Worm (Caenorhabditis elegans) whole organism, L3 larva: Measurements from ENCODE around the gene T23G7.3.

Experiments
- ama-1 ChIP-seq: fragments of 150-350 bp; optimal IDR thresholded peaks from 2 replicates; lab custom pipeline; 2018
- ceh-28 ChIP-seq: fragments of 150-350 bp; optimal IDR thresholded peaks from 2 replicates; lab custom pipeline; 2014; ENCODE audit warnings: missing biosample characterization, missing genetic modification reagents, missing genetic modification characterization
- ceh-9 ChIP-seq: sonication (generic microtip); optimal IDR thresholded peaks from 2 replicates; lab custom pipeline; 2018; ENCODE audit warnings: missing biosample characterization, missing genetic modification characterization
- elt-2 ChIP-seq: sonication (generic microtip); optimal IDR thresholded peaks from 2 replicates; lab custom pipeline; 2016; ENCODE audit warnings: missing genetic modification reagents, mild to moderate bottlenecking, missing genetic modification characterization, missing compliant biosample characterization
- fos-1 ChIP-seq: fragments of 150-350 bp; optimal IDR thresholded peaks from 2 replicates; lab custom pipeline; 2014; ENCODE audit warnings: missing biosample characterization, missing genetic modification characterization
- jun-1 ChIP-seq: fragments of 150-350 bp; optimal IDR thresholded peaks from 2 replicates; lab custom pipeline; 2014; ENCODE audit warnings: missing biosample characterization, missing genetic modification reagents, missing genetic modification characterization
- lin-15B ChIP-seq: fragments of 150-350 bp; optimal IDR thresholded peaks from 2 replicates; lab custom pipeline; 2014; ENCODE audit warnings: missing biosample characterization, missing genetic modification characterization
- nhr-28 ChIP-seq: fragments of 150-350 bp; optimal IDR thresholded peaks from 2 replicates; lab custom pipeline; 2014; ENCODE audit warnings: missing biosample characterization, missing genetic modification characterization
- pha-4 ChIP-seq: fragments of 150-350 bp; optimal IDR thresholded peaks from 2 replicates; lab custom pipeline; 2014; ENCODE audit warnings: missing biosample characterization, missing genetic modification reagents, missing genetic modification characterization
- unc-39 ChIP-seq: sonication (generic microtip); optimal IDR thresholded peaks from 4 replicates; lab custom pipeline; 2017; ENCODE audit warnings: missing biosample characterization, missing genetic modification characterization
- zag-1 ChIP-seq: fragments of 150-350 bp; optimal IDR thresholded peaks from 2 replicates; lab custom pipeline; 2014; ENCODE audit warnings: missing biosample characterization, missing genetic modification characterization
- ztf-11 ChIP-seq: fragments of 150-350 bp; optimal IDR thresholded peaks from 2 replicates; lab custom pipeline; 2014; ENCODE audit warnings: missing biosample characterization, missing genetic modification characterization

DNA sequence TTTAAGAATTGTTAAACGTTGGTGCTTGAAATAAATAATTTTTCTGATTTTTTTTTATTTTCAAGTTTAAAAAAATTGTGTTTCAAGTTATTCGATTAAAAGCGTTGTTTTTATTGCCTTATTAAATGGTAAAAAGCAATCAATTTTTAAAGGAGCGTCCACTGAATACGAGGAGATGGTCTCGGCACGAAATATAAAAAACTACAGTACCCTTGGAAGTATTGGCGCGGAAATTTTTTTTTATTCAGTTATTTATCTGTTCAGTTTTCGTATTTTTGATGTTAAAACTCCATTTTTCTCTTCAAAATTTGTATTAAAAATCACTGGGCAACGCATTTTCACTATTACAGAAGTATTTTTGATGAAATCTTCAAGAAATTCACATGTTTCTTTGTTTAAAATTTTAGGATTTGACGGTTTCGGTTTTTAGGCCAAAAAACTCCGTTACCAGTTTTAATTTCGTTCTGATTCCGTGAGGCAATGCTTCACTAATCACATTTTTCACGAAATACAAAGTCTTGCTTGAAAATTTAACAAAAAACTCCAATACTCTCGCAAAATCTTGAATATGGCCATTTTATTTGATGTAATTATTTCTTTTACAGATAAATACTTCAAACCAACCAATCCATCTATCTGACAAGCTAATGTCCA, 45.6 kb upstream of the T23G7.3 start, which contains the start of gene znfx-1:
- TF ChIP-seq unc-39 (tag; lab: Kevin White, UChicago), result no peak
- no peak for TF ChIP-seq jun-1 (tag; lab: Kevin White, UChicago)
- TF ChIP-seq ama-1 (lab: Kevin White, UChicago), result no peak
- TF ChIP-seq zag-1 (tag; lab: Kevin White, UChicago), result no peak
- no peak for TF ChIP-seq pha-4 (tag; lab: Kevin White, UChicago)
- no peak for TF ChIP-seq lin-15B
- no peak for TF ChIP-seq ceh-28 (tag; lab: Kevin White, UChicago)
- no peak for TF ChIP-seq nhr-28 (tag; lab: Kevin White, UChicago)
- TF ChIP-seq ztf-11, result no peak
- no peak for TF ChIP-seq elt-2
- TF ChIP-seq ceh-9 (tag; lab: Kevin White, UChicago), result no peak
- TF ChIP-seq fos-1 (tag; lab: Kevin White, UChicago), result no peak
